Worm (Caenorhabditis elegans) whole organism, L2 larva: ENCODE data around the gene aldo-1.

Experiments used
- F13H6.1 ChIP-seq: sonication (generic microtip); optimal IDR thresholded peaks from 2 replicates; lab custom pipeline; 2016; ENCODE audit warnings: missing genetic modification characterization, missing compliant biosample characterization
- alr-1 ChIP-seq: fragments of 150-350 bp; optimal IDR thresholded peaks from 2 replicates; lab custom pipeline; 2014; ENCODE audit warnings: missing biosample characterization, missing genetic modification characterization
- blmp-1 ChIP-seq: sonication (generic microtip); optimal IDR thresholded peaks from 2 replicates; lab custom pipeline; 2017; ENCODE audit warnings: missing genetic modification characterization, mild to moderate bottlenecking, missing compliant biosample characterization, antibody characterized with exemption, moderate library complexity; ENCODE audit not compliant: insufficient read depth
- ceh-16 ChIP-seq: fragments of 150-350 bp; optimal IDR thresholded peaks from 2 replicates; lab custom pipeline; 2014; ENCODE audit warnings: missing biosample characterization, missing genetic modification characterization
- egl-27 ChIP-seq: sonication (generic microtip); optimal IDR thresholded peaks from 3 replicates; lab custom pipeline; 2017; ENCODE audit warnings: missing biosample characterization, missing genetic modification reagents, missing genetic modification characterization
- elt-1 ChIP-seq: fragments of 150-350 bp; optimal IDR thresholded peaks from 2 replicates; lab custom pipeline; 2014; ENCODE audit warnings: missing biosample characterization, missing genetic modification characterization
- elt-3 ChIP-seq: sonication (generic microtip); optimal IDR thresholded peaks from 2 replicates; lab custom pipeline; 2017; ENCODE audit warnings: missing biosample characterization, missing genetic modification characterization
- fos-1 ChIP-seq: fragments of 150-350 bp; optimal IDR thresholded peaks from 2 replicates; lab custom pipeline; 2014; ENCODE audit warnings: missing biosample characterization, missing genetic modification characterization
- gmeb-1 ChIP-seq: fragments of 150-350 bp; optimal IDR thresholded peaks from 2 replicates; lab custom pipeline; 2014; ENCODE audit warnings: missing biosample characterization, missing genetic modification characterization
- lin-11 ChIP-seq: fragments of 150-350 bp; sonication (generic microtip); optimal IDR thresholded peaks from 2 replicates; lab custom pipeline; 2014; ENCODE audit warnings: missing biosample characterization, missing genetic modification characterization, inconsistent platforms, mixed read lengths
- lin-39 ChIP-seq: fragments of 150-350 bp; optimal IDR thresholded peaks from 2 replicates; lab custom pipeline; 2014; ENCODE audit warnings: missing biosample characterization, missing genetic modification reagents, missing genetic modification characterization
- mab-5 ChIP-seq: fragments of 150-350 bp; optimal IDR thresholded peaks from 2 replicates; lab custom pipeline; 2014; ENCODE audit warnings: missing biosample characterization, missing genetic modification characterization
- mbf-1 ChIP-seq: sonication (generic microtip); optimal IDR thresholded peaks from 2 replicates; lab custom pipeline; 2017; ENCODE audit warnings: missing biosample characterization, missing genetic modification characterization
- nhr-11 ChIP-seq: fragments of 150-350 bp; optimal IDR thresholded peaks from 2 replicates; lab custom pipeline; 2014; ENCODE audit warnings: missing biosample characterization, missing genetic modification characterization
- nhr-12 ChIP-seq: fragments of 150-350 bp; optimal IDR thresholded peaks from 2 replicates; lab custom pipeline; 2014; ENCODE audit warnings: missing biosample characterization, missing genetic modification characterization
- nhr-129 ChIP-seq: fragments of 150-350 bp; optimal IDR thresholded peaks from 2 replicates; lab custom pipeline; 2014; ENCODE audit warnings: missing biosample characterization, missing genetic modification characterization
- nhr-21 ChIP-seq: fragments of 150-350 bp; optimal IDR thresholded peaks from 2 replicates; lab custom pipeline; 2014; ENCODE audit warnings: missing biosample characterization, missing genetic modification characterization
- nhr-23 ChIP-seq: fragments of 150-350 bp; optimal IDR thresholded peaks from 2 replicates; lab custom pipeline; 2014; ENCODE audit warnings: missing biosample characterization, missing genetic modification reagents, missing genetic modification characterization
- nhr-237 ChIP-seq: fragments of 150-350 bp; optimal IDR thresholded peaks from 2 replicates; lab custom pipeline; 2014; ENCODE audit warnings: missing biosample characterization, missing genetic modification characterization
- nhr-25 ChIP-seq: fragments of 150-350 bp; sonication (generic microtip); optimal IDR thresholded peaks from 3 replicates; lab custom pipeline; 2014; ENCODE audit warnings: missing biosample characterization, missing genetic modification characterization
- nhr-6 ChIP-seq: fragments of 150-350 bp; optimal IDR thresholded peaks from 2 replicates; lab custom pipeline; 2014; ENCODE audit warnings: missing biosample characterization, missing genetic modification characterization
- nhr-77 ChIP-seq: fragments of 150-350 bp; optimal IDR thresholded peaks from 2 replicates; lab custom pipeline; 2014; ENCODE audit warnings: missing biosample characterization, missing genetic modification characterization
- sem-4 ChIP-seq: fragments of 150-350 bp; optimal IDR thresholded peaks from 2 replicates; lab custom pipeline; 2014; ENCODE audit warnings: missing biosample characterization, missing genetic modification reagents, missing genetic modification characterization
- sma-3 ChIP-seq: sonication (generic microtip); optimal IDR thresholded peaks from 2 replicates; lab custom pipeline; 2016; ENCODE audit warnings: missing genetic modification reagents, missing genetic modification characterization, missing compliant biosample characterization
- sma-9 ChIP-seq, 2 experiments: fragments of 150-350 bp in 1 of 2; sonication (generic microtip) in 1 of 2; optimal IDR thresholded peaks; 2 replicates each; lab custom pipeline; 2014 to 2016; ENCODE audit warnings: missing genetic modification characterization in 2 of 2, mild to moderate bottlenecking in 1 of 2, missing biosample characterization in 1 of 2, missing compliant biosample characterization in 1 of 2, missing genetic modification reagents in 1 of 2, moderate library complexity in 1 of 2
- unc-39 ChIP-seq: fragments of 150-350 bp; optimal IDR thresholded peaks from 2 replicates; lab custom pipeline; 2014; ENCODE audit warnings: missing biosample characterization, missing genetic modification characterization
- unc-55 ChIP-seq: fragments of 150-350 bp; sonication (generic microtip); optimal IDR thresholded peaks from 3 replicates; lab custom pipeline; 2014; ENCODE audit warnings: missing biosample characterization, missing genetic modification reagents, missing genetic modification characterization
- unc-62 ChIP-seq: fragments of 150-350 bp; optimal IDR thresholded peaks from 2 replicates; lab custom pipeline; 2014; ENCODE audit warnings: missing biosample characterization, missing genetic modification reagents, missing genetic modification characterization
- ztf-1 ChIP-seq: fragments of 200-800 bp; sonication (Bioruptor generic); conservative IDR thresholded peaks from 2 replicates; pipeline ENCODE4 v1.3.6; 2022; ENCODE audit warnings: missing genetic modification characterization, missing compliant biosample characterization
- ztf-11 ChIP-seq: sonication (generic microtip); optimal IDR thresholded peaks from 2 replicates; lab custom pipeline; 2017; ENCODE audit warnings: missing biosample characterization, missing genetic modification characterization

The aldo-1 gene

ce11 chrIII:13604834-13605233 lies 40.1 kb upstream of the aldo-1 start:
- TF ChIP-seq alr-1 (no peak), nhr-23 (tag; lab: Kevin White, UChicago) (no peak), nhr-11 (tag; lab: Kevin White, UChicago) (peak; percentile 24)
- TF ChIP-seq, all 48 proteins: peak for 1

- no peak for TF ChIP-seq nhr-12 (tag; lab: Kevin White, UChicago)
- no peak for TF ChIP-seq lin-39
- no peak for TF ChIP-seq sma-9 (GFP tag; optimal IDR thresholded peaks at IDR 0.05; lab: Kevin White, UChicago)
- TF ChIP-seq sma-9 (tag; optimal IDR thresholded peaks at IDR 0.05; lab: Kevin White, UChicago), result no peak
- no peak for TF ChIP-seq unc-55 (GFP tag; lab: Kevin White, UChicago)
- TF ChIP-seq mbf-1 (tag; lab: Kevin White, UChicago), result no peak
- TF ChIP-seq sem-4 (tag; lab: Kevin White, UChicago), result no peak
- TF ChIP-seq nhr-237 (tag; lab: Kevin White, UChicago), result no peak
Observed at ce11 chrIII:13600254-13600653, 35.5 kb upstream of the aldo-1 start.

ce11 chrIII:13581727-13582126 lies 17.0 kb upstream of the aldo-1 start:
- no peak for TF ChIP-seq nhr-129 (tag; lab: Kevin White, UChicago)
- TF ChIP-seq nhr-25 (tag; lab: Kevin White, UChicago), result no peak
- no peak for TF ChIP-seq sma-3 (GFP tag; lab: Kevin White, UChicago)
- no peak for TF ChIP-seq mab-5 (tag; lab: Kevin White, UChicago)
- TF ChIP-seq ztf-11, result no peak

- TF ChIP-seq nhr-11 (tag; lab: Kevin White, UChicago) (no peak), nhr-77 (tag; lab: Kevin White, UChicago) (no peak), elt-3 (tag; lab: Kevin White, UChicago) (no peak), unc-55 (GFP tag; lab: Kevin White, UChicago) (no peak), nhr-12 (tag; lab: Kevin White, UChicago) (no peak), sem-4 (tag; lab: Kevin White, UChicago) (no peak), egl-27 (tag; lab: Kevin White, UChicago) (no peak), ztf-1 (GFP tag; lab: Robert Waterston, UW) (no peak), fos-1 (tag; lab: Kevin White, UChicago) (no peak), lin-39 (no peak)
Observed at ce11 chrIII:13580538-13580937, 15.8 kb upstream of the aldo-1 start, which contains the start of gene T05D4.5. Gene T05D4.5, plus strand, starts transcription at chrIII:13580838.

- TF ChIP-seq mbf-1 (tag; lab: Kevin White, UChicago) (no peak), elt-1 (tag; lab: Kevin White, UChicago) (no peak), unc-39 (tag; lab: Kevin White, UChicago) (no peak), nhr-6 (tag; lab: Kevin White, UChicago) (no peak), ceh-16 (tag; lab: Kevin White, UChicago) (no peak), sma-9 (GFP tag; optimal IDR thresholded peaks at IDR 0.05; lab: Kevin White, UChicago) (no peak), sma-9 (tag; optimal IDR thresholded peaks at IDR 0.05; lab: Kevin White, UChicago) (no peak), gmeb-1 (no peak), F13H6.1 (tag; lab: Kevin White, UChicago) (no peak), lin-11 (tag; lab: Kevin White, UChicago) (no peak), unc-62 (GFP tag; lab: Kevin White, UChicago) (no peak), egl-27 (tag; lab: Kevin White, UChicago) (no peak)
- TF ChIP-seq, all 48 proteins: peak for 0
Observed at ce11 chrIII:13580076-13580475, 15.3 kb upstream of the aldo-1 start.

ce11 chrIII:13575610-13576232 lies 11.0 kb upstream of the aldo-1 start, which contains the start of gene osm-7:
Gene osm-7, plus strand, starts transcription at chrIII:13576182.
- no peak for TF ChIP-seq nhr-21 (tag; lab: Kevin White, UChicago)
- TF ChIP-seq blmp-1, result peak; percentile 65
- TF ChIP-seq, all 48 proteins: peak for 1
